Worm (Caenorhabditis elegans) whole organism, late embryonic: ENCODE results near the gene calu-1.

Experiments used
- ama-1 ChIP-seq: fragments of 150-350 bp; optimal IDR thresholded peaks from 2 replicates; lab custom pipeline; 2014
- ceh-48 ChIP-seq: sonication (generic microtip); optimal IDR thresholded peaks from 2 replicates; lab custom pipeline; 2016; ENCODE audit warnings: missing genetic modification characterization, inconsistent platforms, missing compliant biosample characterization
- hlh-30 ChIP-seq: sonication (generic microtip); optimal IDR thresholded peaks from 2 replicates; lab custom pipeline; 2017; ENCODE audit warnings: antibody characterized with exemption, missing genetic modification characterization, missing compliant biosample characterization; ENCODE audit not compliant: insufficient read depth
- hlh-6 ChIP-seq: sonication (generic microtip); optimal IDR thresholded peaks from 2 replicates; lab custom pipeline; 2016; ENCODE audit warnings: missing genotype, missing genetic modification characterization, missing compliant biosample characterization
- mec-3 ChIP-seq: sonication (generic microtip); optimal IDR thresholded peaks from 2 replicates; lab custom pipeline; 2016; ENCODE audit warnings: borderline replicate concordance, missing genetic modification characterization, missing compliant biosample characterization
- tbx-2 ChIP-seq: sonication (generic microtip); optimal IDR thresholded peaks from 2 replicates; lab custom pipeline; 2016; ENCODE audit warnings: missing genetic modification characterization, missing compliant biosample characterization
- unc-3 ChIP-seq, 2 experiments: fragments of 200-800 bp in 1 of 2; sonication (Bioruptor generic) in 1 of 2; sonication (generic microtip) in 1 of 2; conservative IDR thresholded peaks in 1 of 2; optimal IDR thresholded peaks in 1 of 2; 2 replicates each; pipeline versions ENCODE4 v1.3.6 to Lab custom; 2016 to 2022; ENCODE audit warnings: missing compliant biosample characterization in 2 of 2, missing genetic modification characterization in 2 of 2, missing genetic modification reagents in 1 of 2

- no peak for TF ChIP-seq ceh-48 (tag; lab: Kevin White, UChicago)
- no peak for TF ChIP-seq hlh-6 (tag; lab: Kevin White, UChicago)
- TF ChIP-seq unc-3 (GFP tag; conservative IDR thresholded peaks at IDR 0.05; lab: Robert Waterston, UW), result no peak
- no peak for TF ChIP-seq unc-3 (tag; optimal IDR thresholded peaks at IDR 0.05; lab: Kevin White, UChicago)
- TF ChIP-seq ama-1 (lab: Kevin White, UChicago), result no peak
- TF ChIP-seq hlh-30 (tag; lab: Kevin White, UChicago), result no peak
- TF ChIP-seq mec-3 (tag; lab: Kevin White, UChicago), result no peak
- no peak for TF ChIP-seq tbx-2 (tag; lab: Kevin White, UChicago)
These were observed 1.4 kb upstream of the calu-1 start for ce11 chrX:4972039-4972581.
